Worm (Caenorhabditis elegans) whole organism, midembryonic: ENCODE measurements around the gene kin-4.
"Not testable (repeated sequence)": the region's sequence is repeated elsewhere in the genome, so short reads cannot be mapped to it uniquely, and the experiment has no call there.

ENCODE experiments used
- T22C8.4 ChIP-seq: fragments of 200-800 bp; sonication (Bioruptor generic); IDR thresholded peaks from 2 replicates; pipeline ENCODE4 v1.3.6; 2022; ENCODE audit warnings: missing genetic modification characterization, missing compliant biosample characterization
- cog-1 ChIP-seq: sonication (generic microtip); optimal IDR thresholded peaks from 2 replicates; lab custom pipeline; 2016; ENCODE audit warnings: missing genetic modification characterization, missing compliant biosample characterization
- flt-1 ChIP-seq: fragments of 200-800 bp; sonication (Bioruptor generic); IDR thresholded peaks from 2 replicates; pipeline ENCODE4 v1.3.6; 2022; ENCODE audit warnings: missing genetic modification characterization, missing compliant biosample characterization
- klf-2 ChIP-seq: fragments of 200-800 bp; sonication (Bioruptor generic); conservative IDR thresholded peaks from 2 replicates; pipeline ENCODE4 v1.3.6; 2022; ENCODE audit warnings: missing genetic modification reagents, missing genetic modification characterization, missing compliant biosample characterization
- med-1 ChIP-seq: sonication (generic microtip); optimal IDR thresholded peaks from 2 replicates; lab custom pipeline; 2017; ENCODE audit warnings: missing genetic modification characterization, mild to moderate bottlenecking, missing compliant biosample characterization, antibody characterized with exemption, missing genetic modification reagents; ENCODE audit not compliant: insufficient read depth
- ref-1 ChIP-seq: fragments of 200-800 bp; sonication (Bioruptor generic); conservative IDR thresholded peaks from 2 replicates; pipeline ENCODE4 v1.3.6; 2022; ENCODE audit warnings: missing genetic modification reagents, missing genetic modification characterization, missing compliant biosample characterization
- tab-1 ChIP-seq: fragments of 200-800 bp; sonication (Bioruptor generic); IDR thresholded peaks from 2 replicates; pipeline ENCODE4 v1.3.6; 2022; ENCODE audit warnings: missing genetic modification characterization, missing compliant biosample characterization
- ztf-23 ChIP-seq: fragments of 200-800 bp; sonication (Bioruptor generic); IDR thresholded peaks from 2 replicates; pipeline ENCODE4 v1.3.6; 2022; ENCODE audit warnings: missing genetic modification reagents, missing genetic modification characterization, missing compliant biosample characterization
- ztf-29 ChIP-seq: fragments of 200-800 bp; sonication (Bioruptor generic); IDR thresholded peaks from 2 replicates; pipeline ENCODE4 v1.3.6; 2022; ENCODE audit warnings: missing genetic modification reagents, missing genetic modification characterization, missing compliant biosample characterization

Gene kin-4

ce11 chrIV:11410084-11410483 is 15.5 kb upstream of the kin-4 start, which contains the start of gene gfat-2:
TSS of gene gfat-2 (plus strand) at chrIV:11410228.
- TF ChIP-seq flt-1 (GFP tag; lab: Robert Waterston, UW) (no peak), ztf-29 (GFP tag; lab: Robert Waterston, UW) (no peak), ref-1 (GFP tag; lab: Robert Waterston, UW) (no peak)

DNA sequence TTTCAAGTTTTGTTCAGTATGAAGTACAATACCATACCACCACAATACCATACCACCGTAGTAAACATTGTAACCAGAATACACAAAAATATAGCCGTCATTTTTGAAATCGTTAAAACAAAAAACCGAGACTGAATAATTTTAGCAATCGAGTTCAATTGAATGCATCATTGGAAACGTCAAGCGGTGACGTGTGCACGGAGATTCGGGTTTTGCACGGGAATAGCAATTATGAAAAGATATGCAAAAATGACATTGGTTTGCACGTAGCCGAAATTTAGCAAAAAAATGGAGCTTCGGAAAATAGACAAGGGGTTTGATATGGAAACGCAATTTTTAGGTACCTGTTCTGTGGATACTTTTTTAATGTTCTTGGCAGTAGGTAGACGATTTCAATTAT is 10.6 kb upstream of the kin-4 start, which contains the start of gene F22B3.10:
TSS of gene F22B3.10 (minus strand) at position 101 of the 400 bp plus-strand sequence.
- no peak for TF ChIP-seq klf-2 (GFP tag; lab: Robert Waterston, UW)
- no peak for TF ChIP-seq ztf-23 (GFP tag; lab: Robert Waterston, UW)
- no peak for TF ChIP-seq ztf-29 (GFP tag; lab: Robert Waterston, UW)
- no peak for TF ChIP-seq T22C8.4 (GFP tag; lab: Robert Waterston, UW)
- TF ChIP-seq ref-1 (GFP tag; lab: Robert Waterston, UW) = no peak
- no peak for TF ChIP-seq cog-1 (tag; lab: Kevin White, UChicago)
- TF ChIP-seq flt-1 (GFP tag; lab: Robert Waterston, UW) = no peak
- no peak for TF ChIP-seq tab-1
- TF ChIP-seq med-1 (GFP tag; lab: Kevin White, UChicago) = no peak

- TF ChIP-seq ztf-29 (GFP tag; lab: Robert Waterston, UW); med-1 (GFP tag; lab: Kevin White, UChicago); ref-1 (GFP tag; lab: Robert Waterston, UW): not testable (repeated sequence)
These were observed 8.8 kb upstream of the kin-4 start, which contains the start of gene F22B3.5 for ce11 chrIV:11416724-11417123. TSS of gene F22B3.5 (minus strand) at chrIV:11416824.

ce11 chrIV:11421696-11422095 is 3.8 kb upstream of the kin-4 start, which contains the start of gene F22B3.7:
TSS of gene F22B3.7 (minus strand) at chrIV:11421796.
- TF ChIP-seq cog-1 (tag; lab: Kevin White, UChicago) (no peak), tab-1 (no peak)

- no peak for TF ChIP-seq cog-1 (tag; lab: Kevin White, UChicago)
- TF ChIP-seq ztf-29 (GFP tag; lab: Robert Waterston, UW) = no peak
- TF ChIP-seq ref-1 (GFP tag; lab: Robert Waterston, UW) = no peak
- no peak for TF ChIP-seq med-1 (GFP tag; lab: Kevin White, UChicago)
- no peak for TF ChIP-seq flt-1 (GFP tag; lab: Robert Waterston, UW)
- TF ChIP-seq klf-2 (GFP tag; lab: Robert Waterston, UW) = no peak
These were observed 712 bp upstream of the kin-4 start, which contains the start of gene F22B3.8 for ce11 chrIV:11424830-11425229. TSS of gene F22B3.8 (minus strand) at chrIV:11424930.

DNA sequence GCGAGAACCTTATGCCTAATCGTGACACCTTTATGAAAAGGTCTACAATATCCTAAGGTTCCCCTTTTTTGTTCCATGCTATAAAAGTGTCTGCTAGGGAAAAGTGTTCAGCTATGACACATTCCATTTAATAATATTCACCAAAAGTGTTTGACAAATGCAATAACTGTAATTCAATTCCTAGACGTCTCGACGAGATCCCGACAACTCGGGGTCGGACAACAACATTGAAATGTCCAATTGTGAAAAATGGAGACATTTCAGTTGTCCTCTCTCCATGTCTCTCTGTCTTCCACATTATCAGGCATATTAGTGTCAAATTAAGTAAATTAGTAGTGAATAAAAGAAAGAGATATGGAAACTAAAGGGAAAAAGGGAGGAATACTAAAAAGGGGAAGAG is 5.9 kb downstream of the kin-4 start:
- TF ChIP-seq ztf-29 (GFP tag; lab: Robert Waterston, UW) = no peak
- no peak for TF ChIP-seq tab-1
- no peak for TF ChIP-seq klf-2 (GFP tag; lab: Robert Waterston, UW)
- no peak for TF ChIP-seq T22C8.4 (GFP tag; lab: Robert Waterston, UW)
- TF ChIP-seq ref-1 (GFP tag; lab: Robert Waterston, UW) = no peak
- no peak for TF ChIP-seq ztf-23 (GFP tag; lab: Robert Waterston, UW)
- TF ChIP-seq cog-1 (tag; lab: Kevin White, UChicago) = no peak
- TF ChIP-seq flt-1 (GFP tag; lab: Robert Waterston, UW) = no peak
- TF ChIP-seq med-1 (GFP tag; lab: Kevin White, UChicago) = no peak

DNA sequence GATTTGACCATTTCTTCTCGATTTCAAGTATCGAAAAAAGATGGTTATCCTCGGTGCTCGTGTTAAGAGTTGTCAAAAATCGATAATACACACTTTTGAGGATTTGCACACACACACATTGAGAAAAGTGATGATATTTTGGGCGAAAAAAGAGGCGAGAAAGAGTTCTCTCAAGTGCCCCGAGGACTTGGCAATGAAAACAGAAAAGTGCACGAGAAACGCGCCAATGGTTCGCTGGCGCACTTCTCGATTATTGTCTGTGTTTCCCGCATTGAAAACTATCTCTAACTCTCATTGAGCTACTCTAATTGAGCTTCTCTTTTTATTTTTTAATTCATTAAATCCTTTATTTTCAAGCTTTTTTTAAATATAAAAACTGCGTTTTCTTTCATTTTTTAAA is 8.2 kb downstream of the kin-4 start:
- TF ChIP-seq tab-1 (no peak), ztf-23 (GFP tag; lab: Robert Waterston, UW) (no peak)

- TF ChIP-seq ref-1 (GFP tag; lab: Robert Waterston, UW) (no peak), flt-1 (GFP tag; lab: Robert Waterston, UW) (no peak), klf-2 (GFP tag; lab: Robert Waterston, UW) (no peak), cog-1 (tag; lab: Kevin White, UChicago) (no peak), med-1 (GFP tag; lab: Kevin White, UChicago) (no peak), tab-1 (no peak), ztf-23 (GFP tag; lab: Robert Waterston, UW) (no peak), T22C8.4 (GFP tag; lab: Robert Waterston, UW) (no peak), ztf-29 (GFP tag; lab: Robert Waterston, UW) (no peak)
These were observed 9.0 kb downstream of the kin-4 start for ce11 chrIV:11434575-11434974.

DNA sequence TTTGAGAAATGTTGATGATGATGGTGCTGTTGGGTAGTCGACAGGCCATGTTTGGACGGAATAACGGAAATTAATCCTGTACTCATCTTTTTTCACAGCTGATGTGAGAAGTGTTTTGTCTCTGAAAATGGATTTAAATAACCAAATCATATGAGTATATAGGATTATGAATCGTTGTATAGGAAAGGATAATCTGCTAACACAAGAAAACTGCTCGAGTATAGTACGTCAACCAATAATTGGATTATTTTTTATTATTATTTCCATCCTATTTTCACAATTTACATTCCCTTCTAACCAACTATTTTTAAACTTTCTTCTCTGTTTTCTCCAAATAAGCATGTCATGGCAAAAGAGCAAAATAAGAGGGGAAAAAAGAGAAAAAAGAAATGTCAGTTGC is 10.2 kb downstream of the kin-4 start:
- TF ChIP-seq cog-1 (tag; lab: Kevin White, UChicago) = no peak
- no peak for TF ChIP-seq klf-2 (GFP tag; lab: Robert Waterston, UW)
- no peak for TF ChIP-seq flt-1 (GFP tag; lab: Robert Waterston, UW)
- no peak for TF ChIP-seq ref-1 (GFP tag; lab: Robert Waterston, UW)
- no peak for TF ChIP-seq tab-1
- TF ChIP-seq med-1 (GFP tag; lab: Kevin White, UChicago) = no peak

- no peak for TF ChIP-seq T22C8.4 (GFP tag; lab: Robert Waterston, UW)
- TF ChIP-seq ztf-29 (GFP tag; lab: Robert Waterston, UW) = no peak
- TF ChIP-seq ztf-23 (GFP tag; lab: Robert Waterston, UW) = no peak
- TF ChIP-seq ref-1 (GFP tag; lab: Robert Waterston, UW) = no peak
- TF ChIP-seq med-1 (GFP tag; lab: Kevin White, UChicago) = no peak
- no peak for TF ChIP-seq flt-1 (GFP tag; lab: Robert Waterston, UW)
- TF ChIP-seq cog-1 (tag; lab: Kevin White, UChicago) = no peak
- TF ChIP-seq tab-1 = no peak
- TF ChIP-seq klf-2 (GFP tag; lab: Robert Waterston, UW) = no peak
These were observed 12.7 kb downstream of the kin-4 start for ce11 chrIV:11438255-11438654.
